Fruit fly (Drosophila melanogaster) whole organism, embryonic: ENCODE data around the gene CG34451.

Experiments used
- CG1529 ChIP-seq: fragments of 200-800 bp; sonication (Bioruptor generic); optimal IDR thresholded peaks from 3 replicates; lab custom pipeline; 2018; ENCODE audit warnings: missing biosample characterization, missing genetic modification characterization
- CG15479 ChIP-seq: fragments of 200-800 bp; sonication (Bioruptor generic); optimal IDR thresholded peaks from 3 replicates; lab custom pipeline; 2019; ENCODE audit warnings: missing biosample characterization, mild to moderate bottlenecking, missing genetic modification characterization, moderate library complexity
- CG15514 ChIP-seq: fragments of 200-800 bp; sonication (Bioruptor generic); optimal IDR thresholded peaks from 3 replicates; lab custom pipeline; 2017; ENCODE audit warnings: missing biosample characterization, missing genetic modification characterization, mild to moderate bottlenecking, moderate library complexity, missing genetic modification reagents
- CG30431 ChIP-seq: fragments of 200-800 bp; sonication (Bioruptor generic); optimal IDR thresholded peaks from 2 replicates; lab custom pipeline; 2017; ENCODE audit warnings: missing biosample characterization, missing genetic modification characterization
- CG4282 ChIP-seq: fragments of 200-800 bp; sonication (Bioruptor generic); optimal IDR thresholded peaks from 2 replicates; lab custom pipeline; 2016; ENCODE audit warnings: missing biosample characterization, missing genetic modification characterization
- CG8388 ChIP-seq: fragments of 200-800 bp; sonication (Bioruptor generic); optimal IDR thresholded peaks from 2 replicates; lab custom pipeline; 2019; ENCODE audit warnings: missing biosample characterization, mild to moderate bottlenecking, missing genetic modification characterization, moderate library complexity
- Kr ChIP-seq: fragments of 200-800 bp; sonication (Bioruptor generic); optimal IDR thresholded peaks from 2 replicates; lab custom pipeline; 2017; ENCODE audit warnings: missing biosample characterization, mild to moderate bottlenecking, missing genetic modification characterization
- ttk ChIP-seq: fragments of 200-800 bp; sonication (Bioruptor generic); IDR thresholded peaks from 2 replicates; pipeline ENCODE4 v2.1.2; 2022; ENCODE audit warnings: missing biosample characterization, missing genetic modification characterization

- TF ChIP-seq CG1529 = no peak
- no peak for TF ChIP-seq CG4282 (GFP tag; lab: Kevin White, UChicago)
- no peak for TF ChIP-seq ttk (GFP tag; lab: Robert Waterston, UW)
- no peak for TF ChIP-seq Kr
- no peak for TF ChIP-seq CG30431 (GFP tag; lab: Kevin White, UChicago)
- no peak for TF ChIP-seq CG8388 (GFP tag; lab: Kevin White, UChicago)
- no peak for TF ChIP-seq CG15514 (GFP tag; lab: Kevin White, UChicago)
- TF ChIP-seq CG15479 (GFP tag; lab: Kevin White, UChicago) = no peak
Measured at dm6 chr3L:15677662-15678061, 14.2 kb downstream of the CG34451 start.
